Worm (Caenorhabditis elegans) whole organism, young adult: Measurements from ENCODE around the gene lin-15B.

Experiments
- B0261.1 ChIP-seq: sonication (generic microtip); optimal IDR thresholded peaks from 2 replicates; lab custom pipeline; 2016; ENCODE audit warnings: mild to moderate bottlenecking, missing genetic modification characterization, moderate library complexity, missing compliant biosample characterization
- D2030.7 ChIP-seq: fragments of 200-800 bp; sonication (Bioruptor generic); IDR thresholded peaks from 2 replicates; pipeline ENCODE4 v1.3.6; 2022; ENCODE audit warnings: missing genetic modification reagents, missing genetic modification characterization, missing compliant biosample characterization
- F52B5.7 ChIP-seq: sonication (generic microtip); optimal IDR thresholded peaks from 2 replicates; lab custom pipeline; 2016; ENCODE audit warnings: mild to moderate bottlenecking, missing genetic modification characterization, missing compliant biosample characterization
- F55B11.4 ChIP-seq: sonication (generic microtip); optimal IDR thresholded peaks from 2 replicates; lab custom pipeline; 2016; ENCODE audit warnings: missing compliant biosample characterization, missing genetic modification characterization, borderline replicate concordance; ENCODE audit not compliant: insufficient read depth
- K12H6.12 ChIP-seq: fragments of 200-800 bp; sonication (Bioruptor generic); optimal IDR thresholded peaks from 2 replicates; lab custom pipeline; 2018; ENCODE audit warnings: mild to moderate bottlenecking, missing genetic modification characterization, missing compliant biosample characterization
- T26A5.8 ChIP-seq: sonication (generic microtip); optimal IDR thresholded peaks from 2 replicates; lab custom pipeline; 2016; ENCODE audit warnings: missing genetic modification characterization, missing compliant biosample characterization
- Y53G8AR.9 ChIP-seq: fragments of 200-800 bp; sonication (Bioruptor generic); conservative IDR thresholded peaks from 2 replicates; pipeline ENCODE4 v1.3.6; 2022; ENCODE audit warnings: missing genetic modification reagents, missing genetic modification characterization, missing compliant biosample characterization
- Y67H2A.10 ChIP-seq: fragments of 200-800 bp; sonication (Bioruptor generic); conservative IDR thresholded peaks from 2 replicates; pipeline ENCODE4 v1.3.6; 2022; ENCODE audit warnings: missing genetic modification reagents, missing genetic modification characterization, missing compliant biosample characterization
- athp-1 ChIP-seq: sonication (generic microtip); optimal IDR thresholded peaks from 2 replicates; lab custom pipeline; 2017; ENCODE audit warnings: mild to moderate bottlenecking, missing genetic modification characterization, missing compliant biosample characterization
- bed-2 ChIP-seq: fragments of 200-800 bp; sonication (Bioruptor generic); IDR thresholded peaks from 2 replicates; pipeline ENCODE4 v1.3.6; 2022; ENCODE audit warnings: missing genetic modification reagents, missing genetic modification characterization, missing compliant biosample characterization
- ccch-3 ChIP-seq: fragments of 200-800 bp; sonication (Bioruptor generic); optimal IDR thresholded peaks from 2 replicates; lab custom pipeline; 2018; ENCODE audit warnings: mild to moderate bottlenecking, missing genetic modification characterization, missing compliant biosample characterization
- ceh-100 ChIP-seq: fragments of 200-800 bp; sonication (Bioruptor generic); IDR thresholded peaks from 2 replicates; pipeline ENCODE4 v1.3.6; 2022; ENCODE audit warnings: missing genetic modification reagents, missing genetic modification characterization, missing compliant biosample characterization
- ceh-27 ChIP-seq: fragments of 200-800 bp; sonication (Bioruptor generic); optimal IDR thresholded peaks from 2 replicates; lab custom pipeline; 2018; ENCODE audit warnings: mild to moderate bottlenecking, missing genetic modification characterization, moderate library complexity, missing compliant biosample characterization
- ceh-58 ChIP-seq: fragments of 200-800 bp; sonication (Bioruptor generic); IDR thresholded peaks from 2 replicates; pipeline ENCODE4 v1.3.6; 2022; ENCODE audit warnings: missing genetic modification characterization, missing compliant biosample characterization
- dox-1 ChIP-seq: fragments of 200-800 bp; sonication (Bioruptor generic); IDR thresholded peaks from 2 replicates; pipeline ENCODE4 v1.3.6; 2022; ENCODE audit warnings: missing genetic modification reagents, missing genetic modification characterization, missing compliant biosample characterization
- ekl-4 ChIP-seq: fragments of 200-800 bp; sonication (Bioruptor generic); IDR thresholded peaks from 2 replicates; pipeline ENCODE4 v1.3.6; 2022; ENCODE audit warnings: missing genetic modification reagents, missing genetic modification characterization, missing compliant biosample characterization
- ets-4 ChIP-seq: fragments of 200-800 bp; sonication (Bioruptor generic); optimal IDR thresholded peaks from 2 replicates; lab custom pipeline; 2018; ENCODE audit warnings: mild to moderate bottlenecking, missing genetic modification characterization, missing compliant biosample characterization
- fkh-3 ChIP-seq: sonication (generic microtip); optimal IDR thresholded peaks from 2 replicates; lab custom pipeline; 2016; ENCODE audit warnings: mild to moderate bottlenecking, missing genetic modification characterization, missing compliant biosample characterization
- him-1 ChIP-seq: sonication (generic microtip); optimal IDR thresholded peaks from 2 replicates; lab custom pipeline; 2016; ENCODE audit warnings: missing genotype, missing genetic modification reagents, missing genetic modification characterization, missing compliant biosample characterization
- hlh-12 ChIP-seq: sonication (generic microtip); optimal IDR thresholded peaks from 2 replicates; lab custom pipeline; 2016; ENCODE audit warnings: missing genetic modification characterization, missing compliant biosample characterization
- hlh-26 ChIP-seq: fragments of 200-800 bp; sonication (Bioruptor generic); conservative IDR thresholded peaks from 2 replicates; pipeline ENCODE4 v1.3.6; 2022; ENCODE audit warnings: missing genetic modification reagents, missing genetic modification characterization, missing compliant biosample characterization
- hmg-1.2 ChIP-seq: fragments of 200-800 bp; sonication (Bioruptor generic); IDR thresholded peaks from 2 replicates; pipeline ENCODE4 v1.3.6; 2022; ENCODE audit warnings: missing genetic modification reagents, missing genetic modification characterization, missing compliant biosample characterization
- hrde-1 ChIP-seq: sonication (generic microtip); optimal IDR thresholded peaks from 2 replicates; lab custom pipeline; 2016; ENCODE audit warnings: missing genetic modification characterization, mild to moderate bottlenecking, missing compliant biosample characterization, moderate library complexity, missing genotype, missing genetic modification reagents, borderline replicate concordance
- hsf-1 ChIP-seq: fragments of 200-800 bp; sonication (Bioruptor generic); IDR thresholded peaks from 2 replicates; pipeline ENCODE4 v1.3.6; 2022; ENCODE audit warnings: missing genetic modification reagents, missing genetic modification characterization, missing compliant biosample characterization
- let-526 ChIP-seq: fragments of 200-800 bp; sonication (Bioruptor generic); IDR thresholded peaks from 2 replicates; pipeline ENCODE4 v1.3.6; 2022; ENCODE audit warnings: missing genetic modification reagents, missing genetic modification characterization, missing compliant biosample characterization
- lsy-27 ChIP-seq: sonication (generic microtip); optimal IDR thresholded peaks from 2 replicates; lab custom pipeline; 2017; ENCODE audit warnings: missing genetic modification characterization, mild to moderate bottlenecking, missing compliant biosample characterization, antibody characterized with exemption, missing genotype, borderline replicate concordance; ENCODE audit not compliant: insufficient read depth
- nfya-1 ChIP-seq: sonication (generic microtip); optimal IDR thresholded peaks from 2 replicates; lab custom pipeline; 2017; ENCODE audit warnings: antibody characterized with exemption, missing compliant biosample characterization, missing genetic modification characterization, borderline replicate concordance; ENCODE audit not compliant: insufficient read depth
- nhr-27 ChIP-seq: fragments of 200-800 bp; sonication (Bioruptor generic); optimal IDR thresholded peaks from 2 replicates; lab custom pipeline; 2018; ENCODE audit warnings: mild to moderate bottlenecking, missing genetic modification characterization, moderate library complexity, missing compliant biosample characterization
- rcor-1 ChIP-seq: fragments of 200-800 bp; sonication (Bioruptor generic); IDR thresholded peaks from 2 replicates; pipeline ENCODE4 v1.3.6; 2022; ENCODE audit warnings: missing genetic modification reagents, missing genetic modification characterization, missing compliant biosample characterization
- snpc-1.1 ChIP-seq: sonication (generic microtip); optimal IDR thresholded peaks from 2 replicates; lab custom pipeline; 2017; ENCODE audit warnings: missing genetic modification characterization, mild to moderate bottlenecking, missing compliant biosample characterization, antibody characterized with exemption, moderate library complexity, missing genotype, missing genetic modification reagents; ENCODE audit not compliant: insufficient read depth
- snpc-3.4 ChIP-seq: sonication (generic microtip); optimal IDR thresholded peaks from 2 replicates; lab custom pipeline; 2017; ENCODE audit warnings: missing genetic modification characterization, mild to moderate bottlenecking, missing compliant biosample characterization, antibody characterized with exemption, moderate library complexity, missing genotype, missing genetic modification reagents
- snpc-4 ChIP-seq, 5 experiments: fragments of 150-350 bp in 1 of 5; sonication (generic microtip) in 4 of 5; optimal IDR thresholded peaks; 2 replicates each; lab custom pipeline; 2014 to 2018; ENCODE audit warnings: missing genetic modification characterization in 5 of 5, missing biosample characterization in 3 of 5, antibody characterized with exemption in 2 of 5, mild to moderate bottlenecking in 2 of 5, missing compliant biosample characterization in 2 of 5, missing genotype in 2 of 5, moderate library complexity in 2 of 5, missing genetic modification reagents in 1 of 5
- sptf-2 ChIP-seq: fragments of 200-800 bp; sonication (Bioruptor generic); optimal IDR thresholded peaks from 2 replicates; lab custom pipeline; 2018; ENCODE audit warnings: mild to moderate bottlenecking, missing genetic modification characterization, missing compliant biosample characterization
- unc-130 ChIP-seq: sonication (generic microtip); optimal IDR thresholded peaks from 2 replicates; lab custom pipeline; 2016; ENCODE audit warnings: missing genetic modification reagents, missing genetic modification characterization, missing compliant biosample characterization
- unc-62 ChIP-seq: fragments of 150-350 bp; optimal IDR thresholded peaks from 2 replicates; lab custom pipeline; 2014; ENCODE audit warnings: missing biosample characterization, missing genetic modification reagents, missing genetic modification characterization
- xnd-1 ChIP-seq: sonication (generic microtip); optimal IDR thresholded peaks from 2 replicates; lab custom pipeline; 2016; ENCODE audit warnings: missing genotype, missing genetic modification reagents, missing genetic modification characterization, missing compliant biosample characterization
- ztf-18 ChIP-seq: sonication (generic microtip); optimal IDR thresholded peaks from 2 replicates; lab custom pipeline; 2016; ENCODE audit warnings: missing genotype, mild to moderate bottlenecking, missing genetic modification characterization, missing compliant biosample characterization
- ztf-22 ChIP-seq: fragments of 200-800 bp; sonication (Bioruptor generic); optimal IDR thresholded peaks from 2 replicates; lab custom pipeline; 2018; ENCODE audit warnings: mild to moderate bottlenecking, missing genetic modification characterization, moderate library complexity, missing compliant biosample characterization
- ztf-26 ChIP-seq: sonication (generic microtip); optimal IDR thresholded peaks from 2 replicates; lab custom pipeline; 2017; ENCODE audit warnings: missing genetic modification characterization, missing compliant biosample characterization
- ztf-3 ChIP-seq: fragments of 200-800 bp; sonication (Bioruptor generic); optimal IDR thresholded peaks from 2 replicates; lab custom pipeline; 2018; ENCODE audit warnings: mild to moderate bottlenecking, missing genetic modification characterization, missing compliant biosample characterization
- ztf-6 ChIP-seq: fragments of 200-800 bp; sonication (Bioruptor generic); IDR thresholded peaks from 2 replicates; pipeline ENCODE4 v1.3.6; 2022; ENCODE audit warnings: missing genetic modification reagents, missing genetic modification characterization, missing compliant biosample characterization

The lin-15B gene

DNA sequence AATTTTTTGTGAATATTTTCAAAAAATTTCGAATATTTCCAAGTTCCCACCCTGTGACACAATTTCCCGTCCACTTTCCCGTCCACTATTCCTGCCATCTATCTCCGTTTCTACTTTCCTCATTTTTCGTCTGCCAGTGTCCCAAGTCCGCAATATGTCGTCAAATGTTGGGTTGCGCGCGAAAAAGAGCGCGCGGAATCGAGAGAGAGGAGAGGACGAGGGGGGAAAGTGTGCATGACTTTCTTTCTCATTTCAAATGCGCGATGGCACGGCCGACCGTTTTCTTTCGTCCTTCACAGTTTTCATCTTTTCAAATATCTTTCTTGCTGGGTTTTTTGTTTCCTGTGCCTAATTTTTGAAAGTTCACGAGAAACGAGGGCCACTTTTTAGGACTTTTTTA, 929 bp upstream of the lin-15B start (continued):
- no peak for TF ChIP-seq ztf-22 (GFP tag; lab: Kevin White, UChicago)
- no peak for TF ChIP-seq snpc-4 (GFP tag; optimal IDR thresholded peaks at IDR 0.05; lab: Kevin White, UChicago)
- TF ChIP-seq snpc-4 (tag; optimal IDR thresholded peaks at IDR 0.05; lab: Kevin White, UChicago): peak in 1 of 4 experiments; percentile 12
- no peak for TF ChIP-seq xnd-1 (tag; lab: Kevin White, UChicago)
- no peak for TF ChIP-seq athp-1 (tag; lab: Kevin White, UChicago)
- TF ChIP-seq hrde-1 (tag; lab: Kevin White, UChicago): no peak
- TF ChIP-seq ets-4 (GFP tag; lab: Kevin White, UChicago): no peak
- TF ChIP-seq B0261.1 (tag; lab: Kevin White, UChicago): no peak
- no peak for TF ChIP-seq K12H6.12 (tag; lab: Kevin White, UChicago)

DNA sequence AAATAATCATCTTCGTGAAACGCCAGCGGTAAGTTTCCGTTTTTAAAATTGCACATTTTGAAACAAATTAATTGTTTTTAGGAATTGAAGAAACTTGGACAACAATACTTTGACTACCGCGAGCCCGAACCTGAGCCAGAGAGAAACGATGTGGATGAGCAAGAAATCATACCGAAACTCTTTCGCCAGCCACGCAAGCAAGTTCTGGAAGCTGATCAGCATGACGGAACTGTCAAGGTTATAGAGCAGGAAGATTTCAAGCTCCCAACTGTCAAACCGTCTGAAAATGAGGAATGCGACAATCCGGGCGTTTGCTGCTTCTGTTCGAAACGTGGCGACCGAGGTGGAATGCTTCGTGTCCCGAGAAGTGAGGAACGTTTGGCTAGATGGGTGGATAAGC, 4.4 kb downstream of the lin-15B start:
- no peak for TF ChIP-seq unc-130 (GFP tag; lab: Kevin White, UChicago)
- no peak for TF ChIP-seq rcor-1

DNA sequence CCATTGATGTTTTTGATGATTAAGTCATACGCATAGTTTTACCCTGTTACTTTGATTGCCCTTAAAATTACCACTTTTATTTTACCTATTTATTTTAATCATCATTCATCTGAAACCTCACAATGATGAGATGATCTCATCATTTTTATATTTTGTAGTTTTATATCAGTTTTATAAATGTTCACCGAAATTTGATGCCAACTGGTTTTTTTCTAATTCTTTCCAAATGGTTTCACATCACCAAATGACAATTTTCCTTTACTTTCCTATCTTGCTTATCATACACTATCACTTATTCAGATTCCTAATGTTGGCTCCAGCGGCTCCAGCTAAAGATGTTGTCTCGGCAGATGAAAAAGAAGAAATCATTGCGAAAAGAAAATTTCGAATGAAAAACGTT, 5.7 kb downstream of the lin-15B start, which contains the start of gene lin-15A:
lin-15A (plus strand) TSS at position 301 of the 400 bp plus-strand sequence.
- TF ChIP-seq sptf-2 (GFP tag; lab: Kevin White, UChicago): no peak
- TF ChIP-seq hlh-12 (tag; lab: Kevin White, UChicago): no peak
- TF ChIP-seq ztf-18 (tag; lab: Kevin White, UChicago): no peak
- TF ChIP-seq, all 124 proteins: peak for 0

DNA sequence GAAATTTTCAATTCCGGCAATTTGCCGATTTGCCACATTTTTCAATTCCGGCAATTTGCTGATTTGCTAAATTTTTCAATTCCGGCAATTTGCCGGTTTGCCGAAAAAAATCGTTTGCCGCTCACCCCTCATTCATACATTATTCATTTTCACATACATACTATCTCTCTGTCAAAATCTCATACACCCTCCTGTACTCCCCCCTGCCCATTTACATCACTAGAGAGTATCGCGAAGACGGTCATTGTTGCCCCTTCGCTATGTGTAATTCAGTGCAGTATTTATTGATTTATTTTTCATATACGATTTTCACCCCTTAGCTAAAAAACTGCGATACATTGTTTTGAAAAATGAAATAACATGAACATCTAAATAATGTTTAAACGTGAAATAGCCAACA, 10.5 kb downstream of the lin-15B start:
- TF ChIP-seq bed-2 (GFP tag; lab: Robert Waterston, UW) (no peak), hlh-26 (GFP tag; lab: Robert Waterston, UW) (no peak), ceh-100 (no peak), dox-1 (GFP tag; lab: Robert Waterston, UW) (peak; percentile 78), Y53G8AR.9 (GFP tag; lab: Robert Waterston, UW) (no peak), let-526 (GFP tag; lab: Robert Waterston, UW) (no peak), F52B5.7 (tag; lab: Kevin White, UChicago) (no peak), fkh-3 (tag; lab: Kevin White, UChicago) (no peak), F55B11.4 (no peak), lsy-27 (no peak), ceh-27 (peak; percentile 49), hsf-1 (GFP tag; lab: Robert Waterston, UW) (no peak), rcor-1 (peak; percentile 26; the same call in 1 of the 2 replicates), nhr-27 (tag; lab: Kevin White, UChicago) (no peak), ets-4 (GFP tag; lab: Kevin White, UChicago) (no peak), ztf-26 (tag; lab: Kevin White, UChicago) (peak; percentile 70), snpc-1.1 (tag; lab: Kevin White, UChicago) (no peak), snpc-4 (GFP tag; optimal IDR thresholded peaks at IDR 0.05; lab: Kevin White, UChicago) (no peak), snpc-4 (tag; optimal IDR thresholded peaks at IDR 0.05; lab: Kevin White, UChicago) (peak in 2 of 4 experiments; percentile 32 to 64), T26A5.8 (tag; lab: Kevin White, UChicago) (no peak), hmg-1.2 (GFP tag; lab: Robert Waterston, UW) (peak; percentile 56), snpc-3.4 (tag; lab: Kevin White, UChicago) (no peak), ztf-18 (tag; lab: Kevin White, UChicago) (no peak), ztf-6 (GFP tag; lab: Robert Waterston, UW) (no peak), ekl-4 (no peak), ceh-58 (GFP tag; lab: Robert Waterston, UW) (no peak), D2030.7 (GFP tag; lab: Robert Waterston, UW) (no peak), ztf-3 (GFP tag; lab: Kevin White, UChicago) (no peak), nfya-1 (tag; lab: Kevin White, UChicago) (no peak), Y67H2A.10 (GFP tag; lab: Robert Waterston, UW) (no peak), ccch-3 (no peak), him-1 (tag; lab: Kevin White, UChicago) (no peak), unc-62 (GFP tag; lab: Kevin White, UChicago) (no peak)
